Worm (Caenorhabditis elegans) whole organism, midembryonic: ENCODE results near the gene srx-84.

Source experiments
- cog-1 ChIP-seq: sonication (generic microtip); optimal IDR thresholded peaks from 2 replicates; lab custom pipeline; 2016; ENCODE audit warnings: missing genetic modification characterization, missing compliant biosample characterization
- flt-1 ChIP-seq: fragments of 200-800 bp; sonication (Bioruptor generic); IDR thresholded peaks from 2 replicates; pipeline ENCODE4 v1.3.6; 2022; ENCODE audit warnings: missing genetic modification characterization, missing compliant biosample characterization
- med-1 ChIP-seq: sonication (generic microtip); optimal IDR thresholded peaks from 2 replicates; lab custom pipeline; 2017; ENCODE audit warnings: missing genetic modification characterization, mild to moderate bottlenecking, missing compliant biosample characterization, antibody characterized with exemption, missing genetic modification reagents; ENCODE audit not compliant: insufficient read depth
- ref-1 ChIP-seq: fragments of 200-800 bp; sonication (Bioruptor generic); conservative IDR thresholded peaks from 2 replicates; pipeline ENCODE4 v1.3.6; 2022; ENCODE audit warnings: missing genetic modification reagents, missing genetic modification characterization, missing compliant biosample characterization
- tab-1 ChIP-seq: fragments of 200-800 bp; sonication (Bioruptor generic); IDR thresholded peaks from 2 replicates; pipeline ENCODE4 v1.3.6; 2022; ENCODE audit warnings: missing genetic modification characterization, missing compliant biosample characterization
- ztf-23 ChIP-seq: fragments of 200-800 bp; sonication (Bioruptor generic); IDR thresholded peaks from 2 replicates; pipeline ENCODE4 v1.3.6; 2022; ENCODE audit warnings: missing genetic modification reagents, missing genetic modification characterization, missing compliant biosample characterization
- ztf-29 ChIP-seq: fragments of 200-800 bp; sonication (Bioruptor generic); IDR thresholded peaks from 2 replicates; pipeline ENCODE4 v1.3.6; 2022; ENCODE audit warnings: missing genetic modification reagents, missing genetic modification characterization, missing compliant biosample characterization

ce11 chrV:11615948-11616681 is 17.2 kb downstream of the srx-84 start, which contains the start of gene nlp-24:
- TF ChIP-seq med-1 (GFP tag; lab: Kevin White, UChicago) = no peak
- TF ChIP-seq cog-1 = no peak
- TF ChIP-seq ztf-29 (GFP tag; lab: Robert Waterston, UW) = no peak
- no peak for TF ChIP-seq ztf-23 (GFP tag; lab: Robert Waterston, UW)
- TF ChIP-seq flt-1 = no peak
- no peak for TF ChIP-seq ref-1 (GFP tag; lab: Robert Waterston, UW)
- TF ChIP-seq tab-1 (GFP tag; lab: Robert Waterston, UW) = no peak
